Worm (Caenorhabditis elegans) whole organism, mixed stage, embryonic: ENCODE results near the gene nhr-246.

Experiments
- M03D4.4 ChIP-seq: sonication (generic microtip); optimal IDR thresholded peaks from 2 replicates; lab custom pipeline; 2017; ENCODE audit warnings: mild to moderate bottlenecking, missing genetic modification characterization, missing compliant biosample characterization
- bed-3 ChIP-seq: fragments of 200-800 bp; sonication (Bioruptor generic); optimal IDR thresholded peaks from 3 replicates; lab custom pipeline; 2018; ENCODE audit warnings: mild to moderate bottlenecking, missing genetic modification characterization, moderate library complexity, missing compliant biosample characterization
- ceh-39 ChIP-seq: fragments of 150-350 bp; optimal IDR thresholded peaks from 2 replicates; lab custom pipeline; 2014; ENCODE audit warnings: missing biosample characterization, missing genetic modification characterization
- ceh-43 ChIP-seq: fragments of 200-800 bp; sonication (Bioruptor generic); optimal IDR thresholded peaks from 2 replicates; lab custom pipeline; 2018; ENCODE audit warnings: mild to moderate bottlenecking, missing genetic modification characterization, moderate library complexity, missing compliant biosample characterization
- ceh-83 ChIP-seq: fragments of 200-800 bp; sonication (Bioruptor generic); optimal IDR thresholded peaks from 2 replicates; lab custom pipeline; 2018; ENCODE audit warnings: mild to moderate bottlenecking, missing genetic modification characterization, missing compliant biosample characterization
- ces-1 ChIP-seq: fragments of 150-350 bp; optimal IDR thresholded peaks from 2 replicates; lab custom pipeline; 2014; ENCODE audit warnings: missing biosample characterization, missing genetic modification reagents, missing genetic modification characterization
- cnd-1 ChIP-seq: fragments of 200-800 bp; sonication (Bioruptor generic); optimal IDR thresholded peaks from 2 replicates; lab custom pipeline; 2018; ENCODE audit warnings: mild to moderate bottlenecking, missing genetic modification characterization, missing compliant biosample characterization
- drap-1 ChIP-seq: fragments of 200-800 bp; sonication (Bioruptor generic); optimal IDR thresholded peaks from 3 replicates; lab custom pipeline; 2018; ENCODE audit warnings: mild to moderate bottlenecking, missing genetic modification characterization, missing compliant biosample characterization
- elt-1 ChIP-seq: sonication (generic microtip); optimal IDR thresholded peaks from 2 replicates; lab custom pipeline; 2017; ENCODE audit warnings: missing genetic modification characterization, mild to moderate bottlenecking, missing compliant biosample characterization, antibody characterized with exemption, moderate library complexity, borderline replicate concordance; ENCODE audit not compliant: insufficient read depth
- elt-3 ChIP-seq: fragments of 150-350 bp; optimal IDR thresholded peaks from 2 replicates; lab custom pipeline; 2014; ENCODE audit warnings: missing biosample characterization, missing genetic modification characterization
- flh-1 ChIP-seq: fragments of 200-800 bp; sonication (Bioruptor generic); optimal IDR thresholded peaks from 2 replicates; lab custom pipeline; 2018; ENCODE audit warnings: mild to moderate bottlenecking, missing genetic modification characterization, moderate library complexity, missing compliant biosample characterization
- hlh-1 ChIP-seq: fragments of 150-350 bp; optimal IDR thresholded peaks from 2 replicates; lab custom pipeline; 2014; ENCODE audit warnings: missing biosample characterization, missing genetic modification reagents, missing genetic modification characterization
- lin-13 ChIP-seq: fragments of 150-350 bp; optimal IDR thresholded peaks from 2 replicates; lab custom pipeline; 2014; ENCODE audit warnings: missing biosample characterization, missing genetic modification characterization
- lin-32 ChIP-seq: fragments of 200-800 bp; sonication (Bioruptor generic); optimal IDR thresholded peaks from 2 replicates; lab custom pipeline; 2018; ENCODE audit warnings: mild to moderate bottlenecking, missing genetic modification characterization, missing compliant biosample characterization
- lsy-2 ChIP-seq: fragments of 150-350 bp; optimal IDR thresholded peaks from 2 replicates; lab custom pipeline; 2014; ENCODE audit warnings: missing biosample characterization, missing genetic modification characterization
- mab-5 ChIP-seq: fragments of 150-350 bp; optimal IDR thresholded peaks from 2 replicates; lab custom pipeline; 2014; ENCODE audit warnings: missing biosample characterization, missing genetic modification characterization
- mep-1 ChIP-seq: fragments of 150-350 bp; optimal IDR thresholded peaks from 2 replicates; lab custom pipeline; 2017; ENCODE audit warnings: missing biosample characterization, missing genetic modification reagents, missing genetic modification characterization, inconsistent platforms
- mls-2 ChIP-seq: sonication (generic microtip); optimal IDR thresholded peaks from 2 replicates; lab custom pipeline; 2016; ENCODE audit warnings: mild to moderate bottlenecking, missing genetic modification characterization, moderate library complexity, missing compliant biosample characterization
- nhr-12 ChIP-seq: fragments of 150-350 bp; optimal IDR thresholded peaks from 2 replicates; lab custom pipeline; 2014; ENCODE audit warnings: missing biosample characterization, missing genetic modification characterization
- nhr-2 ChIP-seq: fragments of 150-350 bp; optimal IDR thresholded peaks from 2 replicates; lab custom pipeline; 2014; ENCODE audit warnings: missing biosample characterization, missing genetic modification characterization
- nhr-237 ChIP-seq: fragments of 150-350 bp; optimal IDR thresholded peaks from 2 replicates; lab custom pipeline; 2014; ENCODE audit warnings: missing biosample characterization, missing genetic modification characterization
- nhr-28 ChIP-seq: fragments of 150-350 bp; optimal IDR thresholded peaks from 2 replicates; lab custom pipeline; 2014; ENCODE audit warnings: missing biosample characterization, missing genetic modification characterization
- nhr-76 ChIP-seq: sonication (generic microtip); optimal IDR thresholded peaks from 2 replicates; lab custom pipeline; 2017; ENCODE audit warnings: missing biosample characterization, missing genetic modification characterization
- pha-4 ChIP-seq: fragments of 150-350 bp; optimal IDR thresholded peaks from 2 replicates; lab custom pipeline; 2018; ENCODE audit warnings: missing biosample characterization, missing genetic modification reagents, missing genetic modification characterization
- sptf-1 ChIP-seq: sonication (generic microtip); optimal IDR thresholded peaks from 2 replicates; lab custom pipeline; 2017; ENCODE audit warnings: mild to moderate bottlenecking, missing genetic modification characterization, moderate library complexity, missing compliant biosample characterization
- tbx-8 ChIP-seq: fragments of 200-800 bp; sonication (Bioruptor generic); optimal IDR thresholded peaks from 2 replicates; lab custom pipeline; 2018; ENCODE audit warnings: mild to moderate bottlenecking, missing genetic modification characterization, moderate library complexity, missing compliant biosample characterization
- unc-120 ChIP-seq: sonication (generic microtip); optimal IDR thresholded peaks from 2 replicates; lab custom pipeline; 2017; ENCODE audit warnings: missing genetic modification characterization, missing compliant biosample characterization; ENCODE audit not compliant: poor library complexity, severe bottlenecking
- unc-39 ChIP-seq: fragments of 150-350 bp; optimal IDR thresholded peaks from 2 replicates; lab custom pipeline; 2014; ENCODE audit warnings: missing biosample characterization, missing genetic modification characterization
- unc-62 ChIP-seq: fragments of 150-350 bp; optimal IDR thresholded peaks from 2 replicates; lab custom pipeline; 2014; ENCODE audit warnings: missing biosample characterization, missing genetic modification reagents, missing genetic modification characterization
- zip-8 ChIP-seq: fragments of 150-350 bp; optimal IDR thresholded peaks from 2 replicates; lab custom pipeline; 2014; ENCODE audit warnings: missing biosample characterization, missing genetic modification characterization
- ztf-11 ChIP-seq: fragments of 150-350 bp; optimal IDR thresholded peaks from 2 replicates; lab custom pipeline; 2014; ENCODE audit warnings: missing biosample characterization, missing genetic modification characterization

Gene nhr-246

ce11 chrV:15276915-15277314, 39.4 kb upstream of the nhr-246 start, which contains the start of gene srw-17:
TSS of gene srw-17 (minus strand) at chrV:15277015.
- TF ChIP-seq M03D4.4 (tag; lab: Kevin White, UChicago) (no peak), ztf-11 (tag; lab: Kevin White, UChicago) (no peak), lsy-2 (tag; lab: Kevin White, UChicago) (no peak), nhr-12 (tag; lab: Kevin White, UChicago) (no peak)

ce11 chrV:15281279-15281949, 34.9 kb upstream of the nhr-246 start, which contains the start of the genes srw-19 and srx-51:
TSS of gene srw-19 (minus strand) at chrV:15281379.
TSS of gene srx-51 (plus strand) at chrV:15281899.
- TF ChIP-seq cnd-1 (tag; lab: Kevin White, UChicago) (no peak), mab-5 (tag; lab: Kevin White, UChicago) (no peak), nhr-28 (no peak), unc-39 (tag; lab: Kevin White, UChicago) (no peak), pha-4 (tag; lab: Kevin White, UChicago) (no peak), drap-1 (GFP tag; lab: Kevin White, UChicago) (no peak), mls-2 (tag; lab: Kevin White, UChicago) (no peak), nhr-76 (tag; lab: Kevin White, UChicago) (no peak), elt-1 (tag; lab: Kevin White, UChicago) (no peak), nhr-237 (no peak), ces-1 (no peak), flh-1 (GFP tag; lab: Kevin White, UChicago) (no peak), ceh-39 (tag; lab: Kevin White, UChicago) (no peak), lin-13 (tag; lab: Kevin White, UChicago) (no peak), zip-8 (tag; lab: Kevin White, UChicago) (no peak), M03D4.4 (tag; lab: Kevin White, UChicago) (no peak), ceh-43 (GFP tag; lab: Kevin White, UChicago) (no peak)

- TF ChIP-seq ztf-11 (tag; lab: Kevin White, UChicago) (no peak), ceh-39 (tag; lab: Kevin White, UChicago) (no peak), sptf-1 (tag; lab: Kevin White, UChicago) (no peak), nhr-237 (no peak), mab-5 (tag; lab: Kevin White, UChicago) (no peak), mls-2 (tag; lab: Kevin White, UChicago) (no peak), bed-3 (no peak), tbx-8 (no peak), mep-1 (tag; lab: Kevin White, UChicago) (no peak), unc-120 (tag; lab: Kevin White, UChicago) (no peak), pha-4 (tag; lab: Kevin White, UChicago) (no peak), ces-1 (no peak), lsy-2 (tag; lab: Kevin White, UChicago) (no peak)
Observed at ce11 chrV:15285984-15286383, 30.3 kb upstream of the nhr-246 start.

ce11 chrV:15287856-15288255, 28.4 kb upstream of the nhr-246 start, which contains the start of gene cyp-34A1:
TSS of gene cyp-34A1 (minus strand) at chrV:15287956.
- TF ChIP-seq ceh-83 (GFP tag; lab: Kevin White, UChicago) = no peak
- TF ChIP-seq hlh-1 (tag; lab: Kevin White, UChicago) = no peak
- TF ChIP-seq flh-1 (GFP tag; lab: Kevin White, UChicago) = no peak
- no peak for TF ChIP-seq nhr-2
- no peak for TF ChIP-seq ceh-43 (GFP tag; lab: Kevin White, UChicago)
- TF ChIP-seq elt-3 = no peak
- TF ChIP-seq unc-62 (GFP tag; lab: Kevin White, UChicago) = no peak
- no peak for TF ChIP-seq cnd-1 (tag; lab: Kevin White, UChicago)
- TF ChIP-seq nhr-76 (tag; lab: Kevin White, UChicago) = no peak
- no peak for TF ChIP-seq pha-4 (tag; lab: Kevin White, UChicago)
- no peak for TF ChIP-seq unc-120 (tag; lab: Kevin White, UChicago)
- no peak for TF ChIP-seq sptf-1 (tag; lab: Kevin White, UChicago)
- TF ChIP-seq mab-5 (tag; lab: Kevin White, UChicago) = no peak

ce11 chrV:15290995-15291394, 25.3 kb upstream of the nhr-246 start, which contains the start of gene cyp-34A2:
TSS of gene cyp-34A2 (minus strand) at chrV:15291095.
- no peak for TF ChIP-seq nhr-76 (tag; lab: Kevin White, UChicago)
- no peak for TF ChIP-seq mep-1 (tag; lab: Kevin White, UChicago)
- TF ChIP-seq bed-3 = no peak
- no peak for TF ChIP-seq mab-5 (tag; lab: Kevin White, UChicago)
- no peak for TF ChIP-seq ceh-43 (GFP tag; lab: Kevin White, UChicago)
- no peak for TF ChIP-seq lin-32 (GFP tag; lab: Kevin White, UChicago)
- TF ChIP-seq unc-39 (tag; lab: Kevin White, UChicago) = no peak
- TF ChIP-seq unc-62 (GFP tag; lab: Kevin White, UChicago) = no peak
- TF ChIP-seq mls-2 (tag; lab: Kevin White, UChicago) = no peak
- no peak for TF ChIP-seq sptf-1 (tag; lab: Kevin White, UChicago)
- TF ChIP-seq nhr-237 = no peak
